Worm (Caenorhabditis elegans) whole organism, midembryonic: ENCODE data around the gene T14G8.3.

Experiments used
- T22C8.4 ChIP-seq: fragments of 200-800 bp; sonication (Bioruptor generic); IDR thresholded peaks from 2 replicates; pipeline ENCODE4 v1.3.6; 2022; ENCODE audit warnings: missing genetic modification characterization, missing compliant biosample characterization
- cog-1 ChIP-seq: sonication (generic microtip); optimal IDR thresholded peaks from 2 replicates; lab custom pipeline; 2016; ENCODE audit warnings: missing genetic modification characterization, missing compliant biosample characterization
- flt-1 ChIP-seq: fragments of 200-800 bp; sonication (Bioruptor generic); IDR thresholded peaks from 2 replicates; pipeline ENCODE4 v1.3.6; 2022; ENCODE audit warnings: missing genetic modification characterization, missing compliant biosample characterization
- klf-2 ChIP-seq: fragments of 200-800 bp; sonication (Bioruptor generic); conservative IDR thresholded peaks from 2 replicates; pipeline ENCODE4 v1.3.6; 2022; ENCODE audit warnings: missing genetic modification reagents, missing genetic modification characterization, missing compliant biosample characterization
- med-1 ChIP-seq: sonication (generic microtip); optimal IDR thresholded peaks from 2 replicates; lab custom pipeline; 2017; ENCODE audit warnings: missing genetic modification characterization, mild to moderate bottlenecking, missing compliant biosample characterization, antibody characterized with exemption, missing genetic modification reagents; ENCODE audit not compliant: insufficient read depth
- ref-1 ChIP-seq: fragments of 200-800 bp; sonication (Bioruptor generic); conservative IDR thresholded peaks from 2 replicates; pipeline ENCODE4 v1.3.6; 2022; ENCODE audit warnings: missing genetic modification reagents, missing genetic modification characterization, missing compliant biosample characterization
- tab-1 ChIP-seq: fragments of 200-800 bp; sonication (Bioruptor generic); IDR thresholded peaks from 2 replicates; pipeline ENCODE4 v1.3.6; 2022; ENCODE audit warnings: missing genetic modification characterization, missing compliant biosample characterization
- ztf-23 ChIP-seq: fragments of 200-800 bp; sonication (Bioruptor generic); IDR thresholded peaks from 2 replicates; pipeline ENCODE4 v1.3.6; 2022; ENCODE audit warnings: missing genetic modification reagents, missing genetic modification characterization, missing compliant biosample characterization
- ztf-29 ChIP-seq: fragments of 200-800 bp; sonication (Bioruptor generic); IDR thresholded peaks from 2 replicates; pipeline ENCODE4 v1.3.6; 2022; ENCODE audit warnings: missing genetic modification reagents, missing genetic modification characterization, missing compliant biosample characterization

T14G8.3 gene

ce11 chrX:12860711-12861287, at the start of gene T14G8.3:
T14G8.3 (plus strand) TSS chrX:12861237.
- TF ChIP-seq ztf-29 (GFP tag; lab: Robert Waterston, UW) (no peak), klf-2 (GFP tag; lab: Robert Waterston, UW) (no peak), med-1 (GFP tag; lab: Kevin White, UChicago) (no peak), ref-1 (GFP tag; lab: Robert Waterston, UW) (no peak), T22C8.4 (GFP tag; lab: Robert Waterston, UW) (no peak), tab-1 (GFP tag; lab: Robert Waterston, UW) (no peak), ztf-23 (GFP tag; lab: Robert Waterston, UW) (no peak)

- TF ChIP-seq flt-1 (GFP tag; lab: Robert Waterston, UW) (no peak), ztf-29 (GFP tag; lab: Robert Waterston, UW) (no peak), cog-1 (tag; lab: Kevin White, UChicago) (no peak), T22C8.4 (GFP tag; lab: Robert Waterston, UW) (no peak), ztf-23 (GFP tag; lab: Robert Waterston, UW) (no peak), ref-1 (GFP tag; lab: Robert Waterston, UW) (no peak)
These were observed 47.5 kb upstream of the T14G8.3 start, which contains the start of gene gei-3 for ce11 chrX:12813539-12813938. gei-3 (minus strand) TSS chrX:12813639.

DNA sequence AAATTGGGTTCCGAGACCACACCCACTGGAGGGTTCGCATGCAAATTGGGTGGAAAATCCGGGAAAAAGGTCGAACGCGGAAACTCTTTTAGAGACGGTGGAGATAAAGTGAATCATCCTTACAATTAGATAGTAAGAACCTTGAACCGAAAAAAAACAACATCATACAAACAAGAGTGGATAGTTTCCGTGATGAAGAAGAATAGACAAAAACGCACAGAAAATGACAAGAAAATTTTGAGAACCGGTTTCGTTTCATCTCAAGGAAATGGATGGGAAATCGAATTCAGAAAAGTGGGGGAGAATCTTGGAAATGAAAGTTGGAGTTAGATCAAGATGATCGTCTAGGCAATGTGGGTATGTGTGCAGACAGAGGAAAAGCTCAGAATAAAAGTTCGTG, 45.7 kb upstream of the T14G8.3 start:
- TF ChIP-seq klf-2 (GFP tag; lab: Robert Waterston, UW) (no peak), tab-1 (GFP tag; lab: Robert Waterston, UW) (no peak), ztf-23 (GFP tag; lab: Robert Waterston, UW) (no peak), cog-1 (tag; lab: Kevin White, UChicago) (no peak), ztf-29 (GFP tag; lab: Robert Waterston, UW) (no peak), med-1 (GFP tag; lab: Kevin White, UChicago) (no peak)

DNA sequence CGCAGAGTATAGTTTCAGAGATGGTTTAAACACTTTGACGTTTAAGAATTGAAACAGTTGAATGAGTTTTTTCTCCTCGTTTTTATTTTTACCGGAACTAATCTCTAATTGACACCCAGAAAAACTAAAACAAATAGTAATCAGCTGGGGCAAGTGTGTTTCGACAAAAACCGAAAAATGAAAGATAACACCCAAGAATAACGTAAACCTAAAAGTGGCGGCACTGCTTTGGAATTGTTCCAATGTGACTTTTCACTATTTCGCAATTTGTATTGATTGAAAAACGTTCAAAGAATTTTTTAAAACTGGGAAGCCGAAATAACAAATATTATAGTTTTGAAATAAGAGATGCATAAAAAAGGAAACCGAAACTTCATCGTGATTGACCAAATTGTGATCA, 42.3 kb upstream of the T14G8.3 start:
- no peak for TF ChIP-seq med-1 (GFP tag; lab: Kevin White, UChicago)
- TF ChIP-seq ztf-23 (GFP tag; lab: Robert Waterston, UW) = no peak
- TF ChIP-seq ref-1 (GFP tag; lab: Robert Waterston, UW) = no peak
- TF ChIP-seq T22C8.4 (GFP tag; lab: Robert Waterston, UW) = no peak
- no peak for TF ChIP-seq ztf-29 (GFP tag; lab: Robert Waterston, UW)
- no peak for TF ChIP-seq flt-1 (GFP tag; lab: Robert Waterston, UW)
- no peak for TF ChIP-seq cog-1 (tag; lab: Kevin White, UChicago)
- TF ChIP-seq tab-1 (GFP tag; lab: Robert Waterston, UW) = no peak
- no peak for TF ChIP-seq klf-2 (GFP tag; lab: Robert Waterston, UW)

- TF ChIP-seq T22C8.4 (GFP tag; lab: Robert Waterston, UW) (no peak), med-1 (GFP tag; lab: Kevin White, UChicago) (no peak), ref-1 (GFP tag; lab: Robert Waterston, UW) (no peak), cog-1 (tag; lab: Kevin White, UChicago) (no peak), ztf-29 (GFP tag; lab: Robert Waterston, UW) (no peak), flt-1 (GFP tag; lab: Robert Waterston, UW) (no peak), ztf-23 (GFP tag; lab: Robert Waterston, UW) (no peak), tab-1 (GFP tag; lab: Robert Waterston, UW) (no peak), klf-2 (GFP tag; lab: Robert Waterston, UW) (no peak)
These were observed 41.5 kb upstream of the T14G8.3 start for ce11 chrX:12819512-12819911.

- TF ChIP-seq ztf-29 (GFP tag; lab: Robert Waterston, UW) (no peak), tab-1 (GFP tag; lab: Robert Waterston, UW) (no peak), med-1 (GFP tag; lab: Kevin White, UChicago) (no peak), flt-1 (GFP tag; lab: Robert Waterston, UW) (no peak), ztf-23 (GFP tag; lab: Robert Waterston, UW) (no peak), ref-1 (GFP tag; lab: Robert Waterston, UW) (no peak), cog-1 (tag; lab: Kevin White, UChicago) (no peak), T22C8.4 (GFP tag; lab: Robert Waterston, UW) (no peak), klf-2 (GFP tag; lab: Robert Waterston, UW) (no peak)
These were observed 35.9 kb upstream of the T14G8.3 start for ce11 chrX:12825174-12825573.

DNA sequence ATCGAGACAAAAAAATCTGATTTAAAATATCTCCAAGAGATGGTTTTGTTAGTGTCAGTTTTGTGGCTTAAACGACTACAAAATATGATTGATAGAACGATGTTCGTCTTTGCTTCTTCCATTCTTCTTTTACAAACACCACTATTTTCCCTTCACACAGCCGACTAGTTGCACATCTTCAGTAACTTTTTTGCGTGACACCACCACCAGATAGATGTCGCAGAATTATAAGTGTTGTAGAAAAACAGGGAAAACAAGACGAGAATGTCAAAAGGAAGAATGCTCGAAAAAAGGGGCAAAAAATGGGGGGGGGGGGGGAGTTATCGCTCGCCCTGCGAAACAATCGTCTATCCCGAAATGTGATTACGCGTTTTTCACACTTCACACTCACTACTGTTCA, 34.3 kb upstream of the T14G8.3 start:
- no peak for TF ChIP-seq ztf-29 (GFP tag; lab: Robert Waterston, UW)
- TF ChIP-seq med-1 (GFP tag; lab: Kevin White, UChicago) = no peak

DNA sequence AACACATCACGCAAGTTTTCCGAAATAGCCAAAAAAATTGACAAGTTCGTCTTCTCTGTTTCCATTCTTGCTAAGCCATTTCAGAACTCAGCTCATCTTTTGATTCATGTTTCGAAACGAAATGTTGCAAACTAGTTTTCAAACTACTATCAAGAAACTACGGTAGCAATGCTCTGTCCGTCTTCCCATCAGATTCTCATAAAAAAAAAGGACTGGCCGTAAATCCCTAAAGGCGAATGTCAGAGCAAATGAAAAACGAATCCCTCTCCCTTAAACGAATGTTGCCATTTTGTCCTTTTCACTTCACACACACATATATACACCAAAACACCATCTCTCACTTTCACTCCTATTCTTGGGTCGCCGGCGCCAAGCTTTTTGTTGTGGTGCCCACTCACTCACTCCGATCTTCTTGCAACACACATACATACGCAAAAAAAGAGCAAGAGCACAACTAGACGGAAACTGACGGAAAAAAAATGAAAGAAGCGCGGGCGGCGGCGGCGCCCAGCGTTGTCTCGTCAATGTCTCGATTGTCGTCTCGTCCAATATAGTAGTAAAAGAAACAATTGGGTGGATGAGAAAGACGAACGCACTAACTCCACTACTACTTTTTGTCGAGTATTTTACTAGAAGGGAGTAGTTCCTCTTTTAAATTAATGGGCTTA, 33.2 kb upstream of the T14G8.3 start:
- TF ChIP-seq T22C8.4 (GFP tag; lab: Robert Waterston, UW) = no peak
- no peak for TF ChIP-seq ref-1 (GFP tag; lab: Robert Waterston, UW)
- no peak for TF ChIP-seq tab-1 (GFP tag; lab: Robert Waterston, UW)
- no peak for TF ChIP-seq klf-2 (GFP tag; lab: Robert Waterston, UW)
- no peak for TF ChIP-seq ztf-23 (GFP tag; lab: Robert Waterston, UW)
- no peak for TF ChIP-seq med-1 (GFP tag; lab: Kevin White, UChicago)
- no peak for TF ChIP-seq cog-1 (tag; lab: Kevin White, UChicago)
- no peak for TF ChIP-seq flt-1 (GFP tag; lab: Robert Waterston, UW)
- no peak for TF ChIP-seq ztf-29 (GFP tag; lab: Robert Waterston, UW)

ce11 chrX:12829055-12829454, 32.0 kb upstream of the T14G8.3 start:
- TF ChIP-seq ztf-23 (GFP tag; lab: Robert Waterston, UW) (no peak), ref-1 (GFP tag; lab: Robert Waterston, UW) (no peak), tab-1 (GFP tag; lab: Robert Waterston, UW) (no peak), T22C8.4 (GFP tag; lab: Robert Waterston, UW) (no peak), ztf-29 (GFP tag; lab: Robert Waterston, UW) (no peak), flt-1 (GFP tag; lab: Robert Waterston, UW) (no peak), med-1 (GFP tag; lab: Kevin White, UChicago) (no peak), klf-2 (GFP tag; lab: Robert Waterston, UW) (no peak)
